Worm (Caenorhabditis elegans) whole organism, L2 larva: ENCODE data around the gene col-85.

Experiments used
- aly-2 ChIP-seq: fragments of 150-350 bp; optimal IDR thresholded peaks from 2 replicates; lab custom pipeline; 2014; ENCODE audit warnings: missing biosample characterization, missing genetic modification characterization
- ama-1 ChIP-seq: fragments of 150-350 bp; optimal IDR thresholded peaks from 2 replicates; lab custom pipeline; 2018; ENCODE audit warnings: inconsistent platforms
- ceh-82 ChIP-seq: fragments of 150-350 bp; optimal IDR thresholded peaks from 2 replicates; lab custom pipeline; 2014; ENCODE audit warnings: missing biosample characterization, missing genetic modification characterization
- lin-11 ChIP-seq: fragments of 150-350 bp; sonication (generic microtip); optimal IDR thresholded peaks from 2 replicates; lab custom pipeline; 2014; ENCODE audit warnings: missing biosample characterization, missing genetic modification characterization, inconsistent platforms, mixed read lengths
- nhr-12 ChIP-seq: fragments of 150-350 bp; optimal IDR thresholded peaks from 2 replicates; lab custom pipeline; 2014; ENCODE audit warnings: missing biosample characterization, missing genetic modification characterization
- nhr-237 ChIP-seq: fragments of 150-350 bp; optimal IDR thresholded peaks from 2 replicates; lab custom pipeline; 2014; ENCODE audit warnings: missing biosample characterization, missing genetic modification characterization
- nhr-6 ChIP-seq: fragments of 150-350 bp; optimal IDR thresholded peaks from 2 replicates; lab custom pipeline; 2014; ENCODE audit warnings: missing biosample characterization, missing genetic modification characterization
- nhr-77 ChIP-seq: fragments of 150-350 bp; optimal IDR thresholded peaks from 2 replicates; lab custom pipeline; 2014; ENCODE audit warnings: missing biosample characterization, missing genetic modification characterization
- unc-39 ChIP-seq: fragments of 150-350 bp; optimal IDR thresholded peaks from 2 replicates; lab custom pipeline; 2014; ENCODE audit warnings: missing biosample characterization, missing genetic modification characterization
- unc-62 ChIP-seq: fragments of 150-350 bp; optimal IDR thresholded peaks from 2 replicates; lab custom pipeline; 2014; ENCODE audit warnings: missing biosample characterization, missing genetic modification reagents, missing genetic modification characterization

ce11 chrII:12496981-12497380 is 2.1 kb upstream of the col-85 start, which contains the start of gene T21B4.3:
- TF ChIP-seq ceh-82 (tag; lab: Kevin White, UChicago) (no peak), nhr-237 (no peak), unc-39 (tag; lab: Kevin White, UChicago) (no peak), unc-62 (GFP tag; lab: Kevin White, UChicago) (no peak), nhr-77 (no peak), aly-2 (tag; lab: Kevin White, UChicago) (no peak), lin-11 (tag; lab: Kevin White, UChicago) (no peak), ama-1 (no peak), nhr-12 (tag; lab: Kevin White, UChicago) (no peak), nhr-6 (no peak)
